Worm (Caenorhabditis elegans): ENCODE measurements around the gene atg-4.2.

ce11 chrIV:11655370-11655769 is 12.5 kb upstream of the atg-4.2 start, which contains the start of gene ent-1:
- TF ChIP-seq mes-4 (tag; optimal IDR thresholded peaks at IDR 0.05) = no peak
- TF ChIP-seq snpc-4 (GFP tag; optimal IDR thresholded peaks at IDR 0.05) = no peak
- TF ChIP-seq snpc-4 (tag; optimal IDR thresholded peaks at IDR 0.05) = no peak
